Fruit fly (Drosophila melanogaster) whole organism, embryonic: ENCODE data around the gene CG13898.
A peak's percentile ranks its signal among the peaks of the same experiment; 100 is the strongest.

Experiments used
- Ada2b ChIP-seq: fragments of 200-800 bp; sonication (Bioruptor generic); IDR thresholded peaks from 2 replicates; pipeline ENCODE4 v1.3.6; 2022; ENCODE audit warnings: missing biosample characterization, missing genetic modification characterization
- BEAF-32 ChIP-seq: fragments of 200-800 bp; sonication (Bioruptor generic); optimal IDR thresholded peaks from 3 replicates; lab custom pipeline; 2017; ENCODE audit warnings: missing biosample characterization, missing genetic modification characterization, mild to moderate bottlenecking, moderate library complexity, missing genetic modification reagents
- Bdp1 ChIP-seq: fragments of 200-800 bp; sonication (Bioruptor generic); optimal IDR thresholded peaks from 3 replicates; lab custom pipeline; 2016; ENCODE audit warnings: missing biosample characterization, missing genetic modification characterization
- BtbVII ChIP-seq: fragments of 200-800 bp; sonication (Bioruptor generic); optimal IDR thresholded peaks from 3 replicates; lab custom pipeline; 2017; ENCODE audit warnings: missing biosample characterization, mild to moderate bottlenecking, missing genetic modification characterization
- CG12236 ChIP-seq: fragments of 200-800 bp; sonication (Bioruptor generic); optimal IDR thresholded peaks from 2 replicates; lab custom pipeline; 2016; ENCODE audit warnings: missing biosample characterization, missing genetic modification characterization
- CG1233 ChIP-seq: fragments of 200-800 bp; sonication (Bioruptor generic); optimal IDR thresholded peaks from 4 replicates; lab custom pipeline; 2018; ENCODE audit warnings: missing biosample characterization, mild to moderate bottlenecking, missing genetic modification characterization
- CG12391 ChIP-seq: fragments of 200-800 bp; sonication (Bioruptor generic); optimal IDR thresholded peaks from 3 replicates; lab custom pipeline; 2018; ENCODE audit warnings: missing biosample characterization, mild to moderate bottlenecking, missing genetic modification characterization, moderate library complexity
- CG13296 ChIP-seq: fragments of 200-800 bp; sonication (Bioruptor generic); optimal IDR thresholded peaks from 3 replicates; lab custom pipeline; 2018; ENCODE audit warnings: missing biosample characterization, mild to moderate bottlenecking, missing genetic modification characterization
- CG14965 ChIP-seq: fragments of 200-800 bp; sonication (Bioruptor generic); optimal IDR thresholded peaks from 2 replicates; lab custom pipeline; 2016; ENCODE audit warnings: missing biosample characterization, missing genetic modification characterization, borderline replicate concordance
- CG15073 ChIP-seq: fragments of 200-800 bp; sonication (Bioruptor generic); optimal IDR thresholded peaks from 2 replicates; lab custom pipeline; 2016; ENCODE audit warnings: missing biosample characterization, missing genetic modification characterization
- CG15601 ChIP-seq: fragments of 200-800 bp; sonication (Bioruptor generic); optimal IDR thresholded peaks from 3 replicates; lab custom pipeline; 2019; ENCODE audit warnings: missing biosample characterization, mild to moderate bottlenecking, missing genetic modification characterization, moderate library complexity
- CG16779 ChIP-seq: fragments of 200-800 bp; sonication (Bioruptor generic); IDR thresholded peaks from 2 replicates; pipeline ENCODE4 v1.3.6; 2022; ENCODE audit warnings: missing biosample characterization, missing genetic modification characterization
- CG17385 ChIP-seq: fragments of 200-800 bp; sonication (Bioruptor generic); optimal IDR thresholded peaks from 3 replicates; lab custom pipeline; 2018; ENCODE audit warnings: missing biosample characterization, mild to moderate bottlenecking, missing genetic modification characterization
- CG18619 ChIP-seq: fragments of 200-800 bp; sonication (Bioruptor generic); optimal IDR thresholded peaks from 3 replicates; lab custom pipeline; 2017; ENCODE audit warnings: missing biosample characterization, mild to moderate bottlenecking, missing genetic modification characterization
- CG2120 ChIP-seq: fragments of 200-800 bp; sonication (Bioruptor generic); optimal IDR thresholded peaks from 3 replicates; lab custom pipeline; 2016; ENCODE audit warnings: missing biosample characterization, missing genetic modification characterization
- CG3065 ChIP-seq: fragments of 200-800 bp; sonication (Bioruptor generic); optimal IDR thresholded peaks from 2 replicates; lab custom pipeline; 2016; ENCODE audit warnings: missing biosample characterization, missing genetic modification characterization
- CG32532 ChIP-seq: fragments of 200-800 bp; sonication (Bioruptor generic); IDR thresholded peaks from 2 replicates; pipeline ENCODE4 v1.3.6; 2022; ENCODE audit warnings: missing biosample characterization, missing genetic modification characterization
- CG5245 ChIP-seq: fragments of 200-800 bp; sonication (Bioruptor generic); optimal IDR thresholded peaks from 3 replicates; lab custom pipeline; 2016; ENCODE audit warnings: missing biosample characterization, missing genetic modification characterization
- CG6254 ChIP-seq: fragments of 200-800 bp; sonication (Bioruptor generic); optimal IDR thresholded peaks from 3 replicates; lab custom pipeline; 2017; ENCODE audit warnings: mild to moderate bottlenecking, missing biosample characterization, missing genetic modification reagents, missing genetic modification characterization
- CG7372 ChIP-seq: fragments of 200-800 bp; sonication (Bioruptor generic); IDR thresholded peaks from 2 replicates; pipeline ENCODE4 v1.3.6; 2022; ENCODE audit warnings: missing biosample characterization, missing genetic modification characterization
- CG9932 ChIP-seq: fragments of 200-800 bp; sonication (Bioruptor generic); IDR thresholded peaks from 2 replicates; pipeline ENCODE4 v1.3.6; 2022; ENCODE audit warnings: missing biosample characterization, missing genetic modification characterization
- CrebB ChIP-seq: fragments of 200-800 bp; sonication (Bioruptor generic); optimal IDR thresholded peaks from 3 replicates; lab custom pipeline; 2018; ENCODE audit warnings: missing biosample characterization, mild to moderate bottlenecking, missing genetic modification characterization
- Dbx ChIP-seq: fragments of 200-800 bp; sonication (Bioruptor generic); IDR thresholded peaks from 3 replicates; pipeline ENCODE4 v1.3.6; 2022; ENCODE audit warnings: missing biosample characterization, missing genetic modification characterization
- Gug ChIP-seq: fragments of 200-800 bp; sonication (Bioruptor generic); IDR thresholded peaks from 4 replicates; pipeline ENCODE4 v1.3.6; 2022; ENCODE audit warnings: missing biosample characterization, missing genetic modification characterization
- HmgD ChIP-seq: fragments of 200-800 bp; sonication (Bioruptor generic); optimal IDR thresholded peaks from 3 replicates; lab custom pipeline; 2016; ENCODE audit warnings: missing biosample characterization, missing genetic modification characterization
- HmgZ ChIP-seq: fragments of 200-800 bp; sonication (Bioruptor generic); optimal IDR thresholded peaks from 2 replicates; lab custom pipeline; 2018; ENCODE audit warnings: missing biosample characterization, mild to moderate bottlenecking, missing genetic modification characterization
- Hmr ChIP-seq: fragments of 200-800 bp; sonication (Bioruptor generic); optimal IDR thresholded peaks from 3 replicates; lab custom pipeline; 2017; ENCODE audit warnings: mild to moderate bottlenecking, missing biosample characterization, missing genetic modification reagents, missing genetic modification characterization
- Jarid2 ChIP-seq: fragments of 200-800 bp; sonication (Bioruptor generic); optimal IDR thresholded peaks from 3 replicates; lab custom pipeline; 2017; ENCODE audit warnings: mild to moderate bottlenecking, missing biosample characterization, missing genetic modification reagents, missing genetic modification characterization
- Neu2 ChIP-seq: fragments of 200-800 bp; sonication (Bioruptor generic); optimal IDR thresholded peaks from 3 replicates; lab custom pipeline; 2016; ENCODE audit warnings: missing biosample characterization, missing genetic modification characterization, borderline replicate concordance
- Scr ChIP-seq: fragments of 200-800 bp; sonication (Bioruptor generic); IDR thresholded peaks from 2 replicates; pipeline ENCODE4 v1.3.6; 2022; ENCODE audit warnings: missing biosample characterization, missing genetic modification characterization; ENCODE audit not compliant: partially characterized antibody
- Taf1 ChIP-seq: fragments of 200-800 bp; sonication (Bioruptor generic); IDR thresholded peaks from 2 replicates; pipeline ENCODE4 v1.3.6; 2022; ENCODE audit warnings: missing biosample characterization, missing genetic modification characterization
- bbx ChIP-seq: fragments of 200-800 bp; sonication (Bioruptor generic); IDR thresholded peaks from 2 replicates; pipeline ENCODE4 v1.3.6; 2022; ENCODE audit warnings: missing biosample characterization, missing genetic modification characterization; ENCODE audit not compliant: partially characterized antibody
- caup ChIP-seq: fragments of 200-800 bp; sonication (Bioruptor generic); optimal IDR thresholded peaks from 3 replicates; lab custom pipeline; 2017; ENCODE audit warnings: missing biosample characterization, mild to moderate bottlenecking, missing genetic modification characterization, moderate library complexity; ENCODE audit not compliant: severe bottlenecking
- chm ChIP-seq: fragments of 200-800 bp; sonication (Bioruptor generic); IDR thresholded peaks from 2 replicates; pipeline ENCODE4 v1.3.6; 2022; ENCODE audit warnings: missing biosample characterization, missing genetic modification characterization
- fd102C ChIP-seq: fragments of 200-800 bp; sonication (Bioruptor generic); optimal IDR thresholded peaks from 2 replicates; lab custom pipeline; 2018; ENCODE audit warnings: missing biosample characterization, mild to moderate bottlenecking, missing genetic modification characterization, moderate library complexity
- gsb-n ChIP-seq: fragments of 200-800 bp; sonication (Bioruptor generic); optimal IDR thresholded peaks from 3 replicates; lab custom pipeline; 2018; ENCODE audit warnings: missing biosample characterization, mild to moderate bottlenecking, missing genetic modification characterization
- lab ChIP-seq: fragments of 200-800 bp; sonication (Bioruptor generic); optimal IDR thresholded peaks from 3 replicates; lab custom pipeline; 2017; ENCODE audit warnings: missing biosample characterization, missing genetic modification characterization, mild to moderate bottlenecking, moderate library complexity, missing genetic modification reagents
- lola ChIP-seq, 3 experiments: fragments of >200 bp in 2 of 3; fragments of 200-800 bp in 1 of 3; sonication (Bioruptor generic) in 1 of 3; optimal IDR thresholded peaks; 2 replicates each; lab custom pipeline; 2017 to 2019; ENCODE audit warnings: missing biosample characterization in 3 of 3, missing genetic modification characterization in 3 of 3, mild to moderate bottlenecking in 1 of 3, moderate library complexity in 1 of 3
- luna ChIP-seq: fragments of 200-800 bp; sonication (Bioruptor generic); optimal IDR thresholded peaks from 2 replicates; lab custom pipeline; 2016; ENCODE audit warnings: missing biosample characterization, missing genetic modification characterization
- mam ChIP-seq: fragments of 200-800 bp; sonication (Bioruptor generic); optimal IDR thresholded peaks from 3 replicates; lab custom pipeline; 2016; ENCODE audit warnings: missing biosample characterization, missing genetic modification characterization
- pb ChIP-seq: fragments of 200-800 bp; sonication (Bioruptor generic); optimal IDR thresholded peaks from 3 replicates; lab custom pipeline; 2016; ENCODE audit warnings: missing biosample characterization, missing genetic modification characterization
- peb ChIP-seq: fragments of 200-800 bp; sonication (Bioruptor generic); IDR thresholded peaks from 2 replicates; pipeline ENCODE4 v1.3.6; 2022; ENCODE audit warnings: missing biosample characterization, missing genetic modification characterization
- sc ChIP-seq, 3 experiments: fragments of >200 bp in 2 of 3; fragments of 200-800 bp in 1 of 3; sonication (Bioruptor generic) in 1 of 3; optimal IDR thresholded peaks; 2 replicates in 2 of 3; 3 replicates in 1 of 3; lab custom pipeline; 2017; ENCODE audit warnings: mild to moderate bottlenecking in 1 of 3, missing biosample characterization in 1 of 3, missing genetic modification characterization in 1 of 3, missing genetic modification reagents in 1 of 3
- wdn ChIP-seq: fragments of 200-800 bp; sonication (Bioruptor generic); IDR thresholded peaks from 2 replicates; pipeline ENCODE4 v1.3.6; 2022; ENCODE audit warnings: missing biosample characterization, missing genetic modification characterization

The CG13898 gene

DNA sequence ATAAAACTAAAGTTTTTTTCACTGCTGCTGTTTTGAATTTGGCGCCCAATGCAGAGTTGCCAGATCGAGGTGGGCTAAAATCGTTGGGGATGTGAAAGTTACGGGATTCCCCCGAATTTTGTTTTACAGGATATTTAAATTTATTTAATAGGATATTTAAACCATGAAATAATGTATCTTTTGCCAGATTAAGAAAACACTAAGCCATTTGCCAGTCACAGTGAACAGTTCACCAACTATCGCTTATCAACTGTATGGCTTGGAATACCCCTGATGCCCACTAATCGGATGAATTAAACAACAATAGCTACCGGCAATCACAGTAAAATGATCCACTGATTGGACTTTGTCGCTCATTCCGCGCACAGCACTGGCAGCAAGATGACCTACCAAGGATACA is 47.2 kb upstream of the CG13898 start, which contains the start of gene Dci (continued):
- TF ChIP-seq HmgZ (tag; lab: Kevin White, UChicago) (peak; percentile 77), chm (no peak), luna (GFP tag; lab: Kevin White, UChicago) (no peak), CG15073 (GFP tag; lab: Kevin White, UChicago) (no peak), Taf1 (GFP tag; lab: Robert Waterston, UW) (peak; percentile 50; the same call in 1 of the 2 replicates), CG13296 (GFP tag; lab: Kevin White, UChicago) (no peak), BtbVII (GFP tag; lab: Kevin White, UChicago) (no peak), CG3065 (GFP tag; lab: Kevin White, UChicago) (no peak), lab (GFP tag; lab: Kevin White, UChicago) (no peak), Scr (GFP tag; lab: Robert Waterston, UW) (peak; percentile 88), CG14965 (GFP tag; lab: Kevin White, UChicago) (no peak), bbx (GFP tag; lab: Robert Waterston, UW) (peak; percentile 63), caup (GFP tag; lab: Kevin White, UChicago) (peak; percentile 10), HmgD (GFP tag; lab: Kevin White, UChicago) (peak; percentile 29), CG6254 (GFP tag; lab: Kevin White, UChicago) (no peak), CG15601 (tag; lab: Kevin White, UChicago) (no peak), sc (optimal IDR thresholded peaks at IDR 0.05; lab: Kevin White, UChicago) (no peak), sc (GFP tag; optimal IDR thresholded peaks at IDR 0.05; lab: Kevin White, UChicago) (peak; percentile 26), peb (GFP tag; lab: Robert Waterston, UW) (0 out of 2 replicates have a peak, but pooled peaks have one; percentile 34), CG12391 (peak; percentile 83), Bdp1 (GFP tag; lab: Kevin White, UChicago) (peak; percentile 55), Jarid2 (no peak), CG5245 (GFP tag; lab: Kevin White, UChicago) (no peak), CG12236 (GFP tag; lab: Kevin White, UChicago) (no peak), Ada2b (GFP tag; lab: Robert Waterston, UW) (peak; percentile 84), Neu2 (GFP tag; lab: Kevin White, UChicago) (peak; percentile 52), Gug (peak; percentile 41; the same call in 2 of the 4 replicates), CG17385 (GFP tag; lab: Kevin White, UChicago) (peak; percentile 24), fd102C (GFP tag; lab: Kevin White, UChicago) (no peak), lola (GFP tag; optimal IDR thresholded peaks at IDR 0.05; lab: Kevin White, UChicago) (peak in 1 of 3 experiments; percentile 64), wdn (GFP tag; lab: Robert Waterston, UW) (peak; percentile 32; the same call in 1 of the 2 replicates), Dbx (GFP tag; lab: Robert Waterston, UW) (peak; percentile 72; the same call in 2 of the 3 replicates), CG32532 (GFP tag; lab: Robert Waterston, UW) (peak; percentile 81), CrebB (tag; lab: Kevin White, UChicago) (no peak), BEAF-32 (peak; percentile 88), CG18619 (peak; percentile 28), CG1233 (no peak), CG9932 (GFP tag; lab: Robert Waterston, UW) (peak; percentile 89), CG16779 (no peak), pb (no peak), CG2120 (peak; percentile 83), gsb-n (tag; lab: Kevin White, UChicago) (no peak), mam (GFP tag; lab: Kevin White, UChicago) (peak; percentile 89), Hmr (peak; percentile 64), CG7372 (GFP tag; lab: Robert Waterston, UW) (peak; percentile 61)
